Worm (Caenorhabditis elegans) whole organism, young adult: Measurements from ENCODE around the gene phat-8.

Experiments used
- B0035.1 ChIP-seq: sonication (generic microtip); optimal IDR thresholded peaks from 2 replicates; lab custom pipeline; 2016; ENCODE audit warnings: missing genetic modification characterization, mild to moderate bottlenecking, missing compliant biosample characterization, missing genotype, missing genetic modification reagents
- C06A6.2 ChIP-seq: fragments of 200-800 bp; sonication (Bioruptor generic); conservative IDR thresholded peaks from 2 replicates; pipeline ENCODE4 v1.3.6; 2022; ENCODE audit warnings: missing genetic modification characterization, missing compliant biosample characterization
- C17E4.6 ChIP-seq: fragments of 200-800 bp; sonication (Bioruptor generic); IDR thresholded peaks from 2 replicates; pipeline ENCODE4 v1.3.6; 2022; ENCODE audit warnings: missing genetic modification reagents, missing genetic modification characterization, missing compliant biosample characterization
- D2030.7 ChIP-seq: fragments of 200-800 bp; sonication (Bioruptor generic); IDR thresholded peaks from 2 replicates; pipeline ENCODE4 v1.3.6; 2022; ENCODE audit warnings: missing genetic modification reagents, missing genetic modification characterization, missing compliant biosample characterization
- F22D6.2 ChIP-seq: sonication (generic microtip); optimal IDR thresholded peaks from 2 replicates; lab custom pipeline; 2016; ENCODE audit warnings: mild to moderate bottlenecking, missing genetic modification characterization, missing compliant biosample characterization
- F23B12.7 ChIP-seq: sonication (generic microtip); optimal IDR thresholded peaks from 2 replicates; lab custom pipeline; 2017; ENCODE audit warnings: missing genetic modification characterization, mild to moderate bottlenecking, missing compliant biosample characterization, antibody characterized with exemption, moderate library complexity; ENCODE audit not compliant: insufficient read depth
- F33H1.4 ChIP-seq: fragments of 200-800 bp; sonication (Bioruptor generic); IDR thresholded peaks from 2 replicates; pipeline ENCODE4 v1.3.6; 2022; ENCODE audit warnings: missing genetic modification reagents, missing genetic modification characterization, missing compliant biosample characterization
- F49E8.2 ChIP-seq: sonication (generic microtip); optimal IDR thresholded peaks from 3 replicates; lab custom pipeline; 2017; ENCODE audit warnings: missing genetic modification characterization, mild to moderate bottlenecking, missing compliant biosample characterization, antibody characterized with exemption, moderate library complexity; ENCODE audit not compliant: insufficient read depth
- K11D2.4 ChIP-seq: fragments of 200-800 bp; sonication (Bioruptor generic); IDR thresholded peaks from 2 replicates; pipeline ENCODE4 v1.3.6; 2022; ENCODE audit warnings: missing genetic modification reagents, missing genetic modification characterization, missing compliant biosample characterization
- T26A5.8 ChIP-seq: sonication (generic microtip); optimal IDR thresholded peaks from 2 replicates; lab custom pipeline; 2016; ENCODE audit warnings: missing genetic modification characterization, missing compliant biosample characterization
- Y53G8AR.9 ChIP-seq: fragments of 200-800 bp; sonication (Bioruptor generic); conservative IDR thresholded peaks from 2 replicates; pipeline ENCODE4 v1.3.6; 2022; ENCODE audit warnings: missing genetic modification reagents, missing genetic modification characterization, missing compliant biosample characterization
- Y56A3A.18 ChIP-seq: fragments of 200-800 bp; sonication (Bioruptor generic); IDR thresholded peaks from 2 replicates; pipeline ENCODE4 v1.3.6; 2022; ENCODE audit warnings: missing genetic modification reagents, missing genetic modification characterization, missing compliant biosample characterization
- Y79H2A.3 ChIP-seq: fragments of 200-800 bp; sonication (Bioruptor generic); conservative IDR thresholded peaks from 2 replicates; pipeline ENCODE4 v1.3.6; 2022; ENCODE audit warnings: missing genetic modification reagents, missing genetic modification characterization, missing compliant biosample characterization
- ZK185.1 ChIP-seq: sonication (generic microtip); optimal IDR thresholded peaks from 2 replicates; lab custom pipeline; 2016; ENCODE audit warnings: mild to moderate bottlenecking, missing genetic modification characterization, missing compliant biosample characterization; ENCODE audit not compliant: poor library complexity, severe bottlenecking
- akir-1 ChIP-seq: fragments of 200-800 bp; sonication (Bioruptor generic); optimal IDR thresholded peaks from 2 replicates; lab custom pipeline; 2018; ENCODE audit warnings: mild to moderate bottlenecking, missing genetic modification characterization, moderate library complexity, missing compliant biosample characterization
- ama-1 ChIP-seq, 3 experiments: fragments of 150-350 bp in 1 of 3; sonication (generic microtip) in 2 of 3; optimal IDR thresholded peaks; 2 replicates each; lab custom pipeline; 2014 to 2018; ENCODE audit warnings: missing biosample characterization in 2 of 3, missing genetic modification characterization in 2 of 3, missing genetic modification reagents in 2 of 3
- aptf-2 ChIP-seq: fragments of 200-800 bp; sonication (Bioruptor generic); conservative IDR thresholded peaks from 2 replicates; pipeline ENCODE4 v1.3.6; 2022; ENCODE audit warnings: missing genetic modification reagents, missing genetic modification characterization, missing compliant biosample characterization
- atf-7 ChIP-seq: sonication (generic microtip); optimal IDR thresholded peaks from 2 replicates; lab custom pipeline; 2017; ENCODE audit warnings: mild to moderate bottlenecking, missing genetic modification characterization, missing compliant biosample characterization
- attf-5 ChIP-seq: fragments of 200-800 bp; sonication (Bioruptor generic); optimal IDR thresholded peaks from 2 replicates; lab custom pipeline; 2018; ENCODE audit warnings: mild to moderate bottlenecking, missing genetic modification characterization, missing compliant biosample characterization
- attf-6 ChIP-seq: fragments of 200-800 bp; sonication (Bioruptor generic); IDR thresholded peaks from 2 replicates; pipeline ENCODE4 v1.3.6; 2022; ENCODE audit warnings: missing genetic modification reagents, missing genetic modification characterization, missing compliant biosample characterization
- ccch-3 ChIP-seq: fragments of 200-800 bp; sonication (Bioruptor generic); optimal IDR thresholded peaks from 2 replicates; lab custom pipeline; 2018; ENCODE audit warnings: mild to moderate bottlenecking, missing genetic modification characterization, missing compliant biosample characterization
- ceh-40 ChIP-seq: fragments of 200-800 bp; sonication (Bioruptor generic); IDR thresholded peaks from 2 replicates; pipeline ENCODE4 v1.3.6; 2022; ENCODE audit warnings: missing genetic modification characterization, missing compliant biosample characterization
- ceh-58 ChIP-seq: fragments of 200-800 bp; sonication (Bioruptor generic); IDR thresholded peaks from 2 replicates; pipeline ENCODE4 v1.3.6; 2022; ENCODE audit warnings: missing genetic modification characterization, missing compliant biosample characterization
- chd-7 ChIP-seq: sonication (generic microtip); optimal IDR thresholded peaks from 2 replicates; lab custom pipeline; 2016; ENCODE audit warnings: mild to moderate bottlenecking, missing genetic modification characterization, moderate library complexity, missing compliant biosample characterization
- dpff-1 ChIP-seq: sonication (generic microtip); optimal IDR thresholded peaks from 2 replicates; lab custom pipeline; 2017; ENCODE audit warnings: mild to moderate bottlenecking, missing genetic modification characterization, missing compliant biosample characterization
- egrh-3 ChIP-seq: fragments of 200-800 bp; sonication (Bioruptor generic); IDR thresholded peaks from 2 replicates; pipeline ENCODE4 v1.3.6; 2022; ENCODE audit warnings: missing genetic modification reagents, missing genetic modification characterization, missing compliant biosample characterization
- fkh-3 ChIP-seq: sonication (generic microtip); optimal IDR thresholded peaks from 2 replicates; lab custom pipeline; 2016; ENCODE audit warnings: mild to moderate bottlenecking, missing genetic modification characterization, missing compliant biosample characterization
- hmg-20 ChIP-seq: fragments of 200-800 bp; sonication (Bioruptor generic); IDR thresholded peaks from 2 replicates; pipeline ENCODE4 v1.3.6; 2022; ENCODE audit warnings: missing genetic modification reagents, missing genetic modification characterization, missing compliant biosample characterization
- hsf-1 ChIP-seq: fragments of 200-800 bp; sonication (Bioruptor generic); IDR thresholded peaks from 2 replicates; pipeline ENCODE4 v1.3.6; 2022; ENCODE audit warnings: missing genetic modification reagents, missing genetic modification characterization, missing compliant biosample characterization
- lag-1 ChIP-seq: fragments of 200-800 bp; sonication (Bioruptor generic); IDR thresholded peaks from 2 replicates; pipeline ENCODE4 v1.3.6; 2022; ENCODE audit warnings: missing genetic modification reagents, missing genetic modification characterization, missing compliant biosample characterization
- let-526 ChIP-seq: fragments of 200-800 bp; sonication (Bioruptor generic); IDR thresholded peaks from 2 replicates; pipeline ENCODE4 v1.3.6; 2022; ENCODE audit warnings: missing genetic modification reagents, missing genetic modification characterization, missing compliant biosample characterization
- madf-10 ChIP-seq: sonication (generic microtip); optimal IDR thresholded peaks from 2 replicates; lab custom pipeline; 2016; ENCODE audit warnings: mild to moderate bottlenecking, missing genetic modification characterization, missing compliant biosample characterization
- madf-3 ChIP-seq: fragments of 200-800 bp; sonication (Bioruptor generic); IDR thresholded peaks from 2 replicates; pipeline ENCODE4 v1.3.6; 2022; ENCODE audit warnings: missing genetic modification reagents, missing genetic modification characterization, missing compliant biosample characterization
- nhr-90 ChIP-seq: sonication (generic microtip); optimal IDR thresholded peaks from 2 replicates; lab custom pipeline; 2016; ENCODE audit warnings: missing genotype, mild to moderate bottlenecking, missing genetic modification characterization, missing compliant biosample characterization
- pha-4 ChIP-seq: fragments of 150-350 bp; sonication (generic microtip); optimal IDR thresholded peaks from 2 replicates; lab custom pipeline; 2014; ENCODE audit warnings: missing biosample characterization, missing genetic modification reagents, missing genetic modification characterization
- rpc-1 ChIP-seq, 2 experiments: fragments of 150-350 bp in 1 of 2; sonication (generic microtip) in 1 of 2; optimal IDR thresholded peaks; 2 replicates each; lab custom pipeline; 2014 to 2018; ENCODE audit warnings: missing biosample characterization in 1 of 2, missing genetic modification characterization in 1 of 2, missing genetic modification reagents in 1 of 2, missing genotype in 1 of 2
- snpc-1.3 ChIP-seq: sonication (generic microtip); optimal IDR thresholded peaks from 2 replicates; lab custom pipeline; 2017; ENCODE audit warnings: missing genetic modification characterization, mild to moderate bottlenecking, missing compliant biosample characterization, antibody characterized with exemption, moderate library complexity, missing genotype, missing genetic modification reagents; ENCODE audit not compliant: insufficient read depth
- snpc-4 ChIP-seq, 5 experiments: fragments of 150-350 bp in 1 of 5; sonication (generic microtip) in 4 of 5; optimal IDR thresholded peaks; 2 replicates each; lab custom pipeline; 2014 to 2018; ENCODE audit warnings: missing genetic modification characterization in 5 of 5, missing biosample characterization in 3 of 5, antibody characterized with exemption in 2 of 5, mild to moderate bottlenecking in 2 of 5, missing compliant biosample characterization in 2 of 5, missing genotype in 2 of 5, moderate library complexity in 2 of 5, missing genetic modification reagents in 1 of 5
- somi-1 ChIP-seq: fragments of 200-800 bp; sonication (Bioruptor generic); optimal IDR thresholded peaks from 2 replicates; lab custom pipeline; 2018; ENCODE audit warnings: mild to moderate bottlenecking, missing genetic modification characterization, missing compliant biosample characterization
- sptf-2 ChIP-seq: fragments of 200-800 bp; sonication (Bioruptor generic); optimal IDR thresholded peaks from 2 replicates; lab custom pipeline; 2018; ENCODE audit warnings: mild to moderate bottlenecking, missing genetic modification characterization, missing compliant biosample characterization
- tbx-9 ChIP-seq: sonication (generic microtip); optimal IDR thresholded peaks from 2 replicates; lab custom pipeline; 2016; ENCODE audit warnings: borderline replicate concordance, missing genetic modification characterization, inconsistent platforms, missing compliant biosample characterization
- unc-62 ChIP-seq: fragments of 150-350 bp; optimal IDR thresholded peaks from 2 replicates; lab custom pipeline; 2014; ENCODE audit warnings: missing biosample characterization, missing genetic modification reagents, missing genetic modification characterization
- zfh-2 ChIP-seq: fragments of 200-800 bp; sonication (Bioruptor generic); conservative IDR thresholded peaks from 2 replicates; pipeline ENCODE4 v1.3.6; 2022; ENCODE audit warnings: missing genetic modification reagents, missing genetic modification characterization, missing compliant biosample characterization
- zim-3 ChIP-seq: sonication (generic microtip); optimal IDR thresholded peaks from 2 replicates; lab custom pipeline; 2017; ENCODE audit warnings: mild to moderate bottlenecking, missing genetic modification characterization, moderate library complexity, missing compliant biosample characterization
- ztf-22 ChIP-seq: fragments of 200-800 bp; sonication (Bioruptor generic); optimal IDR thresholded peaks from 2 replicates; lab custom pipeline; 2018; ENCODE audit warnings: mild to moderate bottlenecking, missing genetic modification characterization, moderate library complexity, missing compliant biosample characterization
- ztf-28 ChIP-seq: fragments of 200-800 bp; sonication (Bioruptor generic); IDR thresholded peaks from 2 replicates; pipeline ENCODE4 v1.3.6; 2022; ENCODE audit warnings: missing genetic modification reagents, missing genetic modification characterization, missing compliant biosample characterization
- ztf-6 ChIP-seq: fragments of 200-800 bp; sonication (Bioruptor generic); IDR thresholded peaks from 2 replicates; pipeline ENCODE4 v1.3.6; 2022; ENCODE audit warnings: missing genetic modification reagents, missing genetic modification characterization, missing compliant biosample characterization

phat-8 gene

DNA sequence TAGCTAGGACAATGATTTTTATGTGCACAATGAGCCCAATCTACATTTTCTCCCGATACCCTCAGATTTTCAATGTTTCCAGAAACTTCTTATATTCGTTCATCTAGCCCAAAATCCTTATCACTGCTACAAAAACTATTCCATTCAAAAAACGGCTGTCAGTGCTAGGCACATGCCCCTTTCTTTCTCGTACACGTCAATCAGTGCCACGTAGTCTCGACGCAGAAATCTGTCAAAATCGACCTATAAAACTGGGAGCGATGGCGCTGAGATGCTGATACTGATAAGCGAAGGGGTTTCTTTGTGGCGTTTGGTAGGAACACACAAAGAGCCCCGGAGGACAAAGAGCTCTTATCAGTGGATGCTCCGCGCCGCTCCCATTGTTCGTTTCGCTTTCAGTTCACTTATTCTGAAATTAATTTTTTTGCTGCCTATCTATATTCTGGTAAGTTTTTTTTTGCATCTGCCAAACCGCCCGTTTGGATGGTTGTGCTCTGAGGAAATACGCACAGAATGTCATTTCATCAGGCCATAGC lies 47.3 kb downstream of the phat-8 start, which contains the start of gene srh-70 (continued):
- TF ChIP-seq ztf-22 (GFP tag; lab: Kevin White, UChicago) (peak; percentile 12), F23B12.7 (tag; lab: Kevin White, UChicago) (peak; percentile 5), ceh-58 (GFP tag; lab: Robert Waterston, UW) (no peak), D2030.7 (GFP tag; lab: Robert Waterston, UW) (no peak), C06A6.2 (GFP tag; lab: Robert Waterston, UW) (0 out of 2 replicates have a peak, but pooled peaks have one; percentile 24), zim-3 (tag; lab: Kevin White, UChicago) (no peak), rpc-1 (optimal IDR thresholded peaks at IDR 0.05; lab: Kevin White, UChicago) (no peak), rpc-1 (tag; optimal IDR thresholded peaks at IDR 0.05; lab: Kevin White, UChicago) (no peak), hsf-1 (GFP tag; lab: Robert Waterston, UW) (peak; percentile 59; the same call in 1 of the 2 replicates), akir-1 (no peak), aptf-2 (GFP tag; lab: Robert Waterston, UW) (no peak), ama-1 (optimal IDR thresholded peaks at IDR 0.05; lab: Kevin White, UChicago) (no peak), ama-1 (GFP tag; optimal IDR thresholded peaks at IDR 0.05; lab: Kevin White, UChicago) (no peak), F22D6.2 (tag; lab: Kevin White, UChicago) (no peak), ZK185.1 (tag; lab: Kevin White, UChicago) (peak; percentile 46), ccch-3 (GFP tag; lab: Kevin White, UChicago) (no peak), dpff-1 (no peak), ztf-28 (GFP tag; lab: Robert Waterston, UW) (no peak), snpc-4 (GFP tag; optimal IDR thresholded peaks at IDR 0.05; lab: Kevin White, UChicago) (no peak), snpc-4 (tag; optimal IDR thresholded peaks at IDR 0.05; lab: Kevin White, UChicago) (peak in 2 of 4 experiments; percentile 22 to 29), C17E4.6 (no peak), nhr-90 (peak; percentile 73), F33H1.4 (no peak), pha-4 (tag; lab: Kevin White, UChicago) (no peak), chd-7 (tag; lab: Kevin White, UChicago) (peak; percentile 76), attf-6 (GFP tag; lab: Robert Waterston, UW) (no peak), madf-3 (GFP tag; lab: Robert Waterston, UW) (no peak), lag-1 (GFP tag; lab: Robert Waterston, UW) (no peak), unc-62 (GFP tag; lab: Kevin White, UChicago) (peak; percentile 99), zfh-2 (GFP tag; lab: Robert Waterston, UW) (no peak), sptf-2 (GFP tag; lab: Kevin White, UChicago) (no peak), atf-7 (tag; lab: Kevin White, UChicago) (peak; percentile 83), Y56A3A.18 (GFP tag; lab: Robert Waterston, UW) (0 out of 2 replicates have a peak, but pooled peaks have one; percentile 29), Y53G8AR.9 (GFP tag; lab: Robert Waterston, UW) (peak; percentile 72), madf-10 (tag; lab: Kevin White, UChicago) (peak; percentile 6), K11D2.4 (0 out of 2 replicates have a peak, but pooled peaks have one; percentile 15), F49E8.2 (tag; lab: Kevin White, UChicago) (no peak), attf-5 (GFP tag; lab: Kevin White, UChicago) (peak; percentile 24), let-526 (GFP tag; lab: Robert Waterston, UW) (0 out of 2 replicates have a peak, but pooled peaks have one; percentile 21)

DNA sequence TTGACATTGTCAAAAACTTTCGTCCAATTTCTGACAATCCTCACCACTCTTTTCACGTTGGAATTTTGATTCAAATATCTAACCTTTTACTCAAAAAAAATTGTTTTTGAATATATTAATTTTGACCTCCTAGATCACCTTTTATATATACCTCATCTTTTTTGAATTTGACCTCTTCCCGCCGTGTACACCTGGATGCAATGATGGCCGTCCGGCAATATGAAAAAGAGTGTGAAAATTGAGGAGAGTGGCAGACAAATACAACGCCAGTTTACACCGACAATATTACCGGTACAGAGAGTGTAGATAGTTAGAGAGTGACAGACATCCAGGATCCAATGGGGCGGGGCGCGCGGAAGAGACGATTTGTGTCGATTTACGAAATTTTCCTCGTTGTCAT lies 48.0 kb downstream of the phat-8 start, which contains the start of gene ceh-99:
Gene ceh-99 (plus strand): TSS at position 366 of the 400 bp plus-strand sequence.
- TF ChIP-seq Y53G8AR.9 (GFP tag; lab: Robert Waterston, UW) (no peak), ceh-40 (GFP tag; lab: Robert Waterston, UW) (no peak), snpc-1.3 (tag; lab: Kevin White, UChicago) (no peak), T26A5.8 (tag; lab: Kevin White, UChicago) (no peak), hmg-20 (GFP tag; lab: Robert Waterston, UW) (no peak), tbx-9 (no peak), K11D2.4 (no peak), ztf-6 (no peak), egrh-3 (GFP tag; lab: Robert Waterston, UW) (no peak), B0035.1 (tag; lab: Kevin White, UChicago) (no peak), Y79H2A.3 (GFP tag; lab: Robert Waterston, UW) (no peak), somi-1 (GFP tag; lab: Kevin White, UChicago) (no peak), fkh-3 (tag; lab: Kevin White, UChicago) (no peak)
